Fruit fly (Drosophila melanogaster) whole organism, pupa: Measurements from ENCODE around the gene Atac3.
A peak's percentile ranks its signal among the peaks of the same experiment; 100 is the strongest.

Source experiments
- CG10348 ChIP-seq: fragments of 200-800 bp; sonication (Bioruptor generic); IDR thresholded peaks from 2 replicates; pipeline ENCODE4 v1.3.6; 2022; ENCODE audit warnings: missing biosample characterization, missing genetic modification characterization
- CG12605 ChIP-seq: fragments of 200-800 bp; sonication (Bioruptor generic); IDR thresholded peaks from 2 replicates; pipeline ENCODE4 v1.3.6; 2022; ENCODE audit warnings: missing biosample characterization, missing genetic modification characterization
- CG13204 ChIP-seq: fragments of 200-800 bp; sonication (Bioruptor generic); optimal IDR thresholded peaks from 2 replicates; lab custom pipeline; 2018; ENCODE audit warnings: missing biosample characterization, mild to moderate bottlenecking, missing genetic modification characterization, moderate library complexity
- CG14655 ChIP-seq: fragments of 200-800 bp; sonication (Bioruptor generic); optimal IDR thresholded peaks from 3 replicates; lab custom pipeline; 2017; ENCODE audit warnings: mild to moderate bottlenecking, missing biosample characterization, missing genetic modification reagents, missing genetic modification characterization
- CG15710 ChIP-seq: fragments of 200-800 bp; sonication (Bioruptor generic); optimal IDR thresholded peaks from 2 replicates; lab custom pipeline; 2018; ENCODE audit warnings: missing biosample characterization, mild to moderate bottlenecking, missing genetic modification characterization, moderate library complexity
- CG17806 ChIP-seq: fragments of 200-800 bp; sonication (Bioruptor generic); optimal IDR thresholded peaks from 2 replicates; lab custom pipeline; 2018; ENCODE audit warnings: missing biosample characterization, mild to moderate bottlenecking, missing genetic modification characterization, moderate library complexity
- CG32121 ChIP-seq: fragments of 200-800 bp; sonication (Bioruptor generic); IDR thresholded peaks from 2 replicates; pipeline ENCODE4 v1.3.6; 2022; ENCODE audit warnings: missing biosample characterization, missing genetic modification characterization
- CG34367 ChIP-seq: fragments of 200-800 bp; sonication (Bioruptor generic); optimal IDR thresholded peaks from 2 replicates; lab custom pipeline; 2018; ENCODE audit warnings: missing biosample characterization, mild to moderate bottlenecking, missing genetic modification characterization
- CG4496 ChIP-seq: fragments of 200-800 bp; sonication (Bioruptor generic); IDR thresholded peaks from 3 replicates; pipeline ENCODE4 v1.3.6; 2022; ENCODE audit warnings: missing biosample characterization, missing genetic modification characterization
- CG8159 ChIP-seq: fragments of 200-800 bp; sonication (Bioruptor generic); optimal IDR thresholded peaks from 3 replicates; lab custom pipeline; 2018; ENCODE audit warnings: missing biosample characterization, mild to moderate bottlenecking, missing genetic modification characterization, moderate library complexity
- CG8301 ChIP-seq: fragments of 200-800 bp; sonication (Bioruptor generic); optimal IDR thresholded peaks from 2 replicates; lab custom pipeline; 2018; ENCODE audit warnings: missing biosample characterization, mild to moderate bottlenecking, missing genetic modification characterization
- CG9948 ChIP-seq: fragments of 200-800 bp; sonication (Bioruptor generic); optimal IDR thresholded peaks from 2 replicates; lab custom pipeline; 2018; ENCODE audit warnings: missing biosample characterization, mild to moderate bottlenecking, missing genetic modification characterization, moderate library complexity
- D1 ChIP-seq: fragments of 200-800 bp; sonication (Bioruptor generic); optimal IDR thresholded peaks from 2 replicates; lab custom pipeline; 2018; ENCODE audit warnings: missing biosample characterization, mild to moderate bottlenecking, missing genetic modification characterization, moderate library complexity
- EcR ChIP-seq: fragments of 200-800 bp; sonication (Bioruptor generic); optimal IDR thresholded peaks from 3 replicates; lab custom pipeline; 2019; ENCODE audit warnings: missing biosample characterization, missing genetic modification characterization, mild to moderate bottlenecking, moderate library complexity, missing genetic modification reagents
- Ets98B ChIP-seq: fragments of 200-800 bp; sonication (Bioruptor generic); IDR thresholded peaks from 2 replicates; pipeline ENCODE4 v1.3.6; 2022; ENCODE audit warnings: missing biosample characterization, missing genetic modification characterization
- Pif1A ChIP-seq: fragments of 200-800 bp; sonication (Bioruptor generic); optimal IDR thresholded peaks from 3 replicates; lab custom pipeline; 2016; ENCODE audit warnings: missing biosample characterization, missing genetic modification characterization
- Pif1B ChIP-seq: fragments of 200-800 bp; sonication (Bioruptor generic); optimal IDR thresholded peaks from 3 replicates; lab custom pipeline; 2016; ENCODE audit warnings: missing biosample characterization, missing genetic modification characterization
- Snoo ChIP-seq: fragments of 200-800 bp; sonication (Bioruptor generic); optimal IDR thresholded peaks from 3 replicates; lab custom pipeline; 2017; ENCODE audit warnings: missing biosample characterization, mild to moderate bottlenecking, missing genetic modification characterization, inconsistent platforms
- fd96Ca ChIP-seq: fragments of 200-800 bp; sonication (Bioruptor generic); IDR thresholded peaks from 3 replicates; pipeline ENCODE4 v1.3.6; 2022; ENCODE audit warnings: missing biosample characterization, missing genetic modification characterization
- gl ChIP-seq: fragments of 200-800 bp; sonication (Bioruptor generic); optimal IDR thresholded peaks from 2 replicates; lab custom pipeline; 2018; ENCODE audit warnings: missing biosample characterization, mild to moderate bottlenecking, missing genetic modification characterization
- rn ChIP-seq: fragments of 200-800 bp; sonication (Bioruptor generic); IDR thresholded peaks from 2 replicates; pipeline ENCODE4 v1.3.6; 2022; ENCODE audit warnings: missing biosample characterization, missing genetic modification characterization

Gene Atac3

DNA sequence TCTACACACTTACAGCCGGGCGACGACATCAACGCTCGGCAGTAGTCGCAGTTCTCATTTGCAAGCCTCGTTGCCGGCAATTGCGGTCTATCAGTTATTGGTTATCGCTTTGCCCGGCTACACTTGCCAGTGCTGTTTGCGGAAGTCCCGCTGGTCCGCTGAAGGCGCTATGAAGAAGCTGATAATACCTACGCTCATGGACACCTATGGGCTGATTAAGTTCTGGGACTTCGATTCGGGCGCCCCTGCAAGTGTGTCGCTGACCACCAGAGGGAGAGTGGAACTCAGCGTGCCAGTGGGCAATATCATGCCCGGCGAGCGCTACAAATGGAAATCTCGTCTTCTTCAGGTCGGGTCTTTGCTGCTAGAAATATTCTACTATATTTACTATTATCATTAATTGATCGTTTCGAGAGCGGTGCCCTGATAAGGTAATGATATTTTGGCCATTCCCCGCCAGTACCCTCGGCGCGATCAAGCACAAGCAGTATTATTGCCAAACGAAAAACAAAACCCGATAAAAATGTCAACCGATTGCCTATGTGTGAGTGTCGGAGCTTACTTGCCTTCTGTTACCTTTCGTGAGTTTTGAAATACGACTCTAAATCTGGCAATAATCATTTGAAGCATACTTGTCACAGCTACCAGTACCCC lies 27.7 kb downstream of the Atac3 start:
- TF ChIP-seq EcR, result no peak
- no peak for TF ChIP-seq CG17806 (tag; lab: Kevin White, UChicago)
- TF ChIP-seq Snoo, result no peak
- TF ChIP-seq Pif1A (GFP tag; lab: Kevin White, UChicago), result no peak

DNA sequence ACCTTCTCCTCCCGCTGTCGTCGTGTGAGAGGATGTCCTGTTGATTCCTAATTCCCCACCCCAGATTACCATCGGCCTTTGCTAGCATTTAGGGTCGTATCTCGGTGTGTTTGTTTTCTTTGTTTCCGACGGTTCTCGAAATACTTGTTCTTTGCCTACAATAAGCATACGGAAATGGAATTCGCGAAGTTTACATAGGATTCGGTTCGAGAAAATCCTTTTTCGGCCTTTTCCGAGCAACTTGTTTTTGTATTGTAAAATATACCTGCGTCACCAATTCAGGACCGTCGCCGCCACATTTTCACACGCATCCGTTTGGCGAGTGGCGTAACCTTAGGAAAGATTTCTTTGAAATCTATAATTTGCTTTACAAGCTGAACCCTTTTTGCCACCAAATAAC lies 29.3 kb downstream of the Atac3 start:
- TF ChIP-seq CG15710 (no peak), CG10348 (GFP tag; lab: Robert Waterston, UW) (no peak), CG17806 (tag; lab: Kevin White, UChicago) (no peak), CG9948 (no peak)
- TF ChIP-seq, all 21 proteins: peak for 0

DNA sequence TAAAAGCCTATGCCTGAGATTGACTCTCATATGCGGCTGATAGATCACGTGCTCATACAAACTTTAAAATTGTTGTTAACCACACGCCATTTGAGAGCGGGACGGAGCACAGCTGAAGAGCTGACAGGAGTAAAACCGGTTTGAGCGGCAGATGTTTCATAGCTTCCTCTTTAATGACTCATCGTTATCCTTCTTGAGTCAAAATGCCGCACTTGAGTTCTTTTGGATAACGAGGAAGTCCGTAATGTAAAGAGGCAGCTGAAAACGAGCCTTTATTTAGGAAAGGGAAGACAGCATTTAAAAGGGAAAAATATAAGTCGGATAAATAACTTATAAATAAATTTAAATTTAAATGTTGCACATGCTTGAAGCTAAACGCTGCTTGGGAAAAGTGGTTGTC lies 30.6 kb downstream of the Atac3 start:
- no peak for TF ChIP-seq Ets98B (GFP tag; lab: Robert Waterston, UW)
- no peak for TF ChIP-seq CG9948
- no peak for TF ChIP-seq CG8159 (tag; lab: Kevin White, UChicago)
- TF ChIP-seq CG12605 (GFP tag; lab: Robert Waterston, UW), result no peak

DNA sequence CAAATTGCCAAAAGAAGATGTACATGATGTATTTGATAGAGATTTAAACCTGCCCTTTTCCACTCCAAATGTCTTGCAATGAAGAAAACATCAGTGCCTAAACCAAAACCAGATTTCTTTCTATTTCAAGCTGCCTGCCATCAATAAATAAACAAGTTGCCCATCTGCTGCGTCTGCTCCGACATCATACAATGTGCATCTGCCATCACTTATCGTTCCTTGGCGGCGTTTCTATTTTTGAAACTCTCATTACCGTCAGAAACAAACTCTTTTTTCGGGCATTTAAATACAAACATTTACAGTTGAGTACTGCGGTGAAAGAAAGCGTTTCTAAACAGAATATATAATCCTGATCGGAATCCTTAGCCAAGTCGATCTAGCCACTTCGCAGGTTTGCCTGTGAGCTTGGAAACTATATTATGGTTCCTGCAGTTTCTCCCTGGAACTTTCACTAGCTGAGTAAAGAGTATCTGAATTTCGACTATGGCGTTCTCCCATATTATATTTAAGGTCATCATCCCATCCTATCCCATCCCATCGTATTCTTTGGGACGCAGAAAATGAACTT lies 32.9 kb downstream of the Atac3 start:
- TF ChIP-seq EcR (peak; percentile 40), Snoo (no peak), Pif1B (no peak), CG32121 (GFP tag; lab: Robert Waterston, UW) (no peak), CG17806 (tag; lab: Kevin White, UChicago) (no peak), CG4496 (GFP tag; lab: Robert Waterston, UW) (no peak), rn (no peak), CG34367 (tag; lab: Kevin White, UChicago) (no peak), CG13204 (GFP tag; lab: Kevin White, UChicago) (no peak), CG15710 (no peak), Ets98B (GFP tag; lab: Robert Waterston, UW) (no peak), CG10348 (GFP tag; lab: Robert Waterston, UW) (no peak), Pif1A (GFP tag; lab: Kevin White, UChicago) (no peak), CG8301 (tag; lab: Kevin White, UChicago) (peak; percentile 24), CG9948 (no peak), CG12605 (GFP tag; lab: Robert Waterston, UW) (no peak), CG14655 (GFP tag; lab: Kevin White, UChicago) (peak; percentile 52), D1 (no peak), fd96Ca (GFP tag; lab: Robert Waterston, UW) (no peak), CG8159 (tag; lab: Kevin White, UChicago) (peak; percentile 22), gl (no peak)
- TF ChIP-seq, all 21 proteins: peak for 4

DNA sequence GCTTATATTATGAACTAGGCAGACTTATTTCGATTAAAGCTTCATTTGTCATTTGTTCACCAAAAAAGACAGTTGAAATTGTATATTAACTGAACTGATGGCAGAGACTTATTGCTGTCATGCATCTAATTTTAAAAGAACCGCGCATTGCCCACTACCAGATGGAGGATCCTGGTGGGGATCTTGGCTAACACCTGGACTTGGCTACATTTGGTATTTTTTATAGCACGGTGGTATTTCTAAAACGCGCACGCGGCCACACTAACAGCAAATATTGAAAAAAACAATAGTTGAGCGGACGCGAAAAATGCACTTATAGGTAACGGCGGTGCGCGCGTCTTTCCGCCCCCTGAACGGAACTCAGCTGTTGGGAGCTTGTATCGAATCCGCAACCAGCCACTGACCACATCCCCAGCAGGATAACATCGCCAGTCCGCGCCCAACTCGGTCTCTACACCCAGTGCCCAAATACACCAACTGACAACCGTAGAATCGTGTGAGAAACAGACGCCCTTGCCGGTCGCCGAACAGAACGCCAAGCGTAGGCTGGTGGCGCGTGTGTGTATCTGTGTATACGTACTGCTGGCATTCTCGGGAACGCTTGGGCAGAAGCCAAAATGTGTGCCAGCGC lies 35.5 kb downstream of the Atac3 start:
- peak; percentile 2 for TF ChIP-seq gl
- no peak for TF ChIP-seq D1
- TF ChIP-seq CG13204 (GFP tag; lab: Kevin White, UChicago), result peak; percentile 50
- TF ChIP-seq, all 21 proteins: peak for 2

DNA sequence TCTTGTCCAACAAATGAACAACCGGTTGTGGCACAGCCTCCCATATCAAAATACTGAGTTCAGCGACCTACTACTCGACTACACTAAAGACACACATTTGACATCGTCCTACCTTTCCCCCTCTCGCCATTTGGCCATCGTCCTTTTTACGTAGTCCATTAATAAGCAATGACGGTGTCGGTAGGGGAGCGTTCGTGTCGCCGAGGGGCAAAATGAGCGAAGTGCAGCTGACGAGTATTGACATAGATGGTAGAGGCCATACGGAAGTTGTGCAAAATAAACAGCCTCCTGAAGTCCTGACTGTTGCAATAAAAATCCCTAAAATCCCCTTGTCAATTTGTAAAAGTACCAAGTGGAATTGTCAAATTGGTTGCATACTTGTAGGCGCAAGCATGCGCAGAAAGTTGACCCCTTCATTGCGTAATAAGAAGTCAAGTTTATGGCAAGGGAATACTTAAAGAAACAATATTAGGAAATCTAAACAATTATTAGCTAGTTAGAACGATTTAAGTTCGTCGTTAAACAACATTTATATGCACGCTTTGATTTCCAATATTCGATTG lies 36.1 kb downstream of the Atac3 start:
- TF ChIP-seq EcR, result peak; percentile 80
- 0 out of 3 replicates have a peak, but pooled peaks have one; percentile 36 for TF ChIP-seq CG4496 (GFP tag; lab: Robert Waterston, UW)
- TF ChIP-seq CG17806 (tag; lab: Kevin White, UChicago), result no peak
- TF ChIP-seq, all 21 proteins: peak for 2

DNA sequence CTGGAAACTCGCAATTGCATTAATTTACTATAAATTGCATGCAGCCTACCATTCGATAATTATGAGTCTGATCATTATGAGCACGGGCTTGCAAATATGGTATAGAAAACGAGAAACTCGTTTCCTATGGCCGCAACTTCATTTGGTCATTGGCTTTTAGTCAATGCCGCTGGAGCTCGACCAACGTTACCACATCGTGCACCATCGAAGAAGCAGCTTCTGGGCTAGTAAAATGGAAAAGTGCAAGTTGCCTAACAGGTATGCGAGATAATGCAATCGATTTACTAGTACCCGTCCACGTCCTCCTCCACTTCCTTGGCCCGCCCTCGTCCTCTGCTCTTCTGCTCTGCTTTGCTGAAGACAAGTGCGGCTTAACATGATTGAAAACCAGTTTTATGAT lies 43.5 kb downstream of the Atac3 start:
- peak; percentile 82 for TF ChIP-seq EcR
- 0 out of 3 replicates have a peak, but pooled peaks have one; percentile 31 for TF ChIP-seq CG4496 (GFP tag; lab: Robert Waterston, UW)
- peak; percentile 28 for TF ChIP-seq CG8301 (tag; lab: Kevin White, UChicago)
- TF ChIP-seq Ets98B (GFP tag; lab: Robert Waterston, UW), result no peak; the same call in 1 of the 2 replicates
- TF ChIP-seq CG9948, result no peak
- 0 out of 2 replicates have a peak, but pooled peaks have one; percentile 10 for TF ChIP-seq CG10348 (GFP tag; lab: Robert Waterston, UW)
- no peak for TF ChIP-seq CG14655 (GFP tag; lab: Kevin White, UChicago)
